Fruit fly (Drosophila melanogaster) whole organism, wandering third instar larva: Measurements from ENCODE around the gene CG46310.

ENCODE experiments used
- CG32264 ChIP-seq: fragments of 200-800 bp; sonication (Bioruptor generic); optimal IDR thresholded peaks from 2 replicates; lab custom pipeline; 2016; ENCODE audit warnings: missing biosample characterization, missing genetic modification characterization
- Dfd ChIP-seq: fragments of >200 bp; optimal IDR thresholded peaks from 2 replicates; lab custom pipeline; 2017; ENCODE audit warnings: missing biosample characterization, missing genetic modification characterization
- Dif ChIP-seq: fragments of 200-275, 200-300 bp; sonication (Bioruptor generic); optimal IDR thresholded peaks from 2 replicates; lab custom pipeline; 2018; ENCODE audit warnings: missing biosample characterization, missing genetic modification characterization; ENCODE audit not compliant: partially characterized antibody
- Hnf4 ChIP-seq: fragments of 200-800 bp; sonication (Bioruptor generic); optimal IDR thresholded peaks from 2 replicates; lab custom pipeline; 2016; ENCODE audit warnings: missing biosample characterization, mild to moderate bottlenecking, missing genetic modification characterization
- Hr83 ChIP-seq: fragments of 200-300 bp; sonication (Bioruptor generic); optimal IDR thresholded peaks from 2 replicates; lab custom pipeline; 2016; ENCODE audit warnings: missing biosample characterization, mild to moderate bottlenecking, missing genetic modification characterization, moderate library complexity; ENCODE audit not compliant: poor library complexity, severe bottlenecking
- N ChIP-seq: fragments of >200 bp; optimal IDR thresholded peaks from 2 replicates; lab custom pipeline; 2018; ENCODE audit warnings: missing biosample characterization, missing external identifiers, missing genetic modification characterization
- Rel ChIP-seq, 2 experiments: fragments of 200-800 bp; sonication (Bioruptor generic) in 1 of 2; optimal IDR thresholded peaks; 2 replicates in 1 of 2; 3 replicates in 1 of 2; lab custom pipeline; 2016 to 2019; ENCODE audit warnings: mild to moderate bottlenecking in 2 of 2, missing biosample characterization in 2 of 2, missing genetic modification characterization in 2 of 2, moderate library complexity in 1 of 2
- Vsx2 ChIP-seq: fragments of 200-300, 225-300 bp; sonication (Bioruptor generic); optimal IDR thresholded peaks from 2 replicates; lab custom pipeline; 2018; ENCODE audit warnings: missing biosample characterization, missing genetic modification characterization; ENCODE audit not compliant: partially characterized antibody
- br ChIP-seq: fragments of 200-800 bp; sonication (Bioruptor generic); optimal IDR thresholded peaks from 2 replicates; lab custom pipeline; 2016; ENCODE audit warnings: missing biosample characterization, missing genetic modification characterization
- h ChIP-seq: fragments of 200-800 bp; sonication (Bioruptor generic); optimal IDR thresholded peaks from 3 replicates; lab custom pipeline; 2016; ENCODE audit warnings: missing biosample characterization, mild to moderate bottlenecking, missing genetic modification characterization
- pan ChIP-seq: fragments of >200 bp; optimal IDR thresholded peaks from 2 replicates; lab custom pipeline; 2017
- psq ChIP-seq: fragments of 200-800 bp; sonication (Bioruptor generic); optimal IDR thresholded peaks from 3 replicates; lab custom pipeline; 2017; ENCODE audit warnings: missing biosample characterization, mild to moderate bottlenecking, missing genetic modification characterization, moderate library complexity
- sv ChIP-seq: fragments of 200-800 bp; sonication (Bioruptor generic); optimal IDR thresholded peaks from 3 replicates; lab custom pipeline; 2016; ENCODE audit warnings: missing biosample characterization, missing genetic modification characterization
- usp ChIP-seq: fragments of >200 bp; optimal IDR thresholded peaks from 2 replicates; lab custom pipeline; 2017; ENCODE audit warnings: missing biosample characterization, missing genetic modification characterization

DNA sequence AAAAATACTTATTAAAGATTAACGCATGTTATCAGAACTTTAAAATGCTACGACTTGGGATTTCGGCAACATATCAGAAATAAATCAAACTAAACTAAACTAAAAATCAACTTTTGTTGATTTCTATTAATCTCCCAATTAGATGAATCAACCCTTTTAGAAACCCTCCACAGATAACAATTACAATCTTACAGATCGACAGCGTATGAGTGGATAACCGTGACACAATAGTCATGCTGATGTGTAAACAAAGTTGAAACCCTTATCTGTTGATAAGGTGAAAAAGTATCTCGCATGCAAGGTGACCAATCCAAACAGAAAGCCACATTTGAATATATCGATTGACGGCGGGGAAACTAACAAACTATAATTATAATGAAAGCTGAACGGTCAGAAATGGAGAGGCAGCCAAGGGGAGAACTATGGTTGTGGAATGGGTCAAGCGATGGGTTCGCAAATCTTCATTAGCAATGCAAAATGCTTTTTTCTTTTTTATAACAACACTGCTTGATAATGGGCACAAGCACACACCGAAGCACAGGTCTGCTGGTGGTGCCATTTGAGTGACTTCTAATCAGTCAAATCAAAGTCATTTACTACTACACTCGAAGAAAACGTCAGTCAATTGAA lies 43.6 kb downstream of the CG46310 start:
- TF ChIP-seq Dif (GFP tag; lab: Kevin White, UChicago) (no peak), Hr83 (GFP tag; lab: Kevin White, UChicago) (no peak), Hnf4 (GFP tag; lab: Kevin White, UChicago) (no peak), Rel (GFP tag; optimal IDR thresholded peaks at IDR 0.05; lab: Kevin White, UChicago) (no peak), Rel (tag; optimal IDR thresholded peaks at IDR 0.05; lab: Kevin White, UChicago) (no peak), psq (GFP tag; lab: Kevin White, UChicago) (no peak), sv (GFP tag; lab: Kevin White, UChicago) (no peak), Vsx2 (no peak), CG32264 (GFP tag; lab: Kevin White, UChicago) (no peak), usp (GFP tag; lab: Kevin White, UChicago) (no peak), Dfd (GFP tag; lab: Kevin White, UChicago) (no peak), N (GFP tag; lab: Kevin White, UChicago) (no peak), h (GFP tag; lab: Kevin White, UChicago) (no peak), br (no peak), pan (lab: Kevin White, UChicago) (no peak)
